Worm (Caenorhabditis elegans) whole organism, late embryonic: ENCODE measurements around the gene C34F11.5.
A peak's percentile ranks its signal among the peaks of the same experiment; 100 is the strongest.

Source experiments
- C08G9.2 ChIP-seq: sonication (generic microtip); optimal IDR thresholded peaks from 2 replicates; lab custom pipeline; 2016; ENCODE audit warnings: mild to moderate bottlenecking, missing genetic modification characterization, moderate library complexity, missing compliant biosample characterization
- K09A11.1 ChIP-seq: sonication (generic microtip); optimal IDR thresholded peaks from 2 replicates; lab custom pipeline; 2017; ENCODE audit warnings: antibody characterized with exemption, mild to moderate bottlenecking, missing genetic modification characterization, missing compliant biosample characterization; ENCODE audit not compliant: insufficient read depth
- ahr-1 ChIP-seq: sonication (generic microtip); optimal IDR thresholded peaks from 2 replicates; lab custom pipeline; 2016; ENCODE audit warnings: missing genetic modification characterization, missing compliant biosample characterization
- ama-1 ChIP-seq: fragments of 150-350 bp; optimal IDR thresholded peaks from 2 replicates; lab custom pipeline; 2014
- ceh-31 ChIP-seq: sonication (generic microtip); optimal IDR thresholded peaks from 2 replicates; lab custom pipeline; 2016; ENCODE audit warnings: missing genetic modification characterization, missing compliant biosample characterization
- ceh-45 ChIP-seq: fragments of 200-800 bp; sonication (Bioruptor generic); IDR thresholded peaks from 2 replicates; pipeline ENCODE4 v1.3.6; 2022; ENCODE audit warnings: missing genetic modification reagents, missing genetic modification characterization, missing compliant biosample characterization
- ceh-48 ChIP-seq: sonication (generic microtip); optimal IDR thresholded peaks from 2 replicates; lab custom pipeline; 2016; ENCODE audit warnings: missing genetic modification characterization, inconsistent platforms, missing compliant biosample characterization
- ceh-9 ChIP-seq: sonication (generic microtip); optimal IDR thresholded peaks from 2 replicates; lab custom pipeline; 2016; ENCODE audit warnings: mild to moderate bottlenecking, missing genetic modification characterization, inconsistent platforms, missing compliant biosample characterization
- dmd-4 ChIP-seq: sonication (generic microtip); optimal IDR thresholded peaks from 2 replicates; lab custom pipeline; 2016; ENCODE audit warnings: borderline replicate concordance, missing genetic modification characterization, missing compliant biosample characterization
- elt-2 ChIP-seq: sonication (generic microtip); optimal IDR thresholded peaks from 2 replicates; lab custom pipeline; 2016; ENCODE audit warnings: missing genetic modification reagents, missing genetic modification characterization, missing compliant biosample characterization
- elt-4 ChIP-seq: sonication (generic microtip); optimal IDR thresholded peaks from 2 replicates; lab custom pipeline; 2016; ENCODE audit warnings: missing genetic modification characterization, missing compliant biosample characterization
- ets-4 ChIP-seq: sonication (generic microtip); optimal IDR thresholded peaks from 2 replicates; lab custom pipeline; 2016; ENCODE audit warnings: missing genetic modification characterization, missing compliant biosample characterization
- eyg-1 ChIP-seq: sonication (generic microtip); optimal IDR thresholded peaks from 2 replicates; lab custom pipeline; 2016; ENCODE audit warnings: missing genotype, missing genetic modification characterization, missing compliant biosample characterization
- fax-1 ChIP-seq: sonication (generic microtip); optimal IDR thresholded peaks from 2 replicates; lab custom pipeline; 2016; ENCODE audit warnings: missing genotype, missing genetic modification characterization, missing compliant biosample characterization
- fkh-6 ChIP-seq: sonication (generic microtip); optimal IDR thresholded peaks from 2 replicates; lab custom pipeline; 2016; ENCODE audit warnings: missing genetic modification characterization, missing compliant biosample characterization
- gmeb-2 ChIP-seq: sonication (generic microtip); optimal IDR thresholded peaks from 2 replicates; lab custom pipeline; 2016; ENCODE audit warnings: missing genetic modification characterization, inconsistent platforms, missing compliant biosample characterization
- hlh-30 ChIP-seq: sonication (generic microtip); optimal IDR thresholded peaks from 2 replicates; lab custom pipeline; 2017; ENCODE audit warnings: antibody characterized with exemption, missing genetic modification characterization, missing compliant biosample characterization; ENCODE audit not compliant: insufficient read depth
- hlh-8 ChIP-seq: sonication (generic microtip); optimal IDR thresholded peaks from 2 replicates; lab custom pipeline; 2016; ENCODE audit warnings: missing genotype, missing genetic modification characterization, missing compliant biosample characterization
- lim-6 ChIP-seq: sonication (generic microtip); optimal IDR thresholded peaks from 2 replicates; lab custom pipeline; 2016; ENCODE audit warnings: missing genetic modification characterization, missing compliant biosample characterization
- lin-11 ChIP-seq: fragments of 200-800 bp; sonication (Bioruptor generic); optimal IDR thresholded peaks from 2 replicates; lab custom pipeline; 2018; ENCODE audit warnings: mild to moderate bottlenecking, missing genetic modification characterization, missing compliant biosample characterization
- madf-2 ChIP-seq: sonication (generic microtip); optimal IDR thresholded peaks from 2 replicates; lab custom pipeline; 2017; ENCODE audit warnings: missing genetic modification characterization, missing compliant biosample characterization
- mec-3 ChIP-seq: sonication (generic microtip); optimal IDR thresholded peaks from 2 replicates; lab custom pipeline; 2016; ENCODE audit warnings: borderline replicate concordance, missing genetic modification characterization, missing compliant biosample characterization
- nfya-1 ChIP-seq: sonication (generic microtip); optimal IDR thresholded peaks from 2 replicates; lab custom pipeline; 2017; ENCODE audit warnings: missing genetic modification characterization, mild to moderate bottlenecking, missing compliant biosample characterization, antibody characterized with exemption, moderate library complexity
- nhr-232 ChIP-seq: sonication (generic microtip); optimal IDR thresholded peaks from 2 replicates; lab custom pipeline; 2016; ENCODE audit warnings: missing genetic modification characterization, missing compliant biosample characterization
- npax-4 ChIP-seq: sonication (generic microtip); optimal IDR thresholded peaks from 2 replicates; lab custom pipeline; 2016; ENCODE audit warnings: missing genetic modification characterization, missing compliant biosample characterization
- pag-3 ChIP-seq: sonication (generic microtip); optimal IDR thresholded peaks from 2 replicates; lab custom pipeline; 2016; ENCODE audit warnings: missing compliant biosample characterization, missing genetic modification characterization, borderline replicate concordance
- pax-1 ChIP-seq: fragments of 150-350 bp; optimal IDR thresholded peaks from 2 replicates; lab custom pipeline; 2014; ENCODE audit warnings: missing biosample characterization, missing genetic modification characterization
- pha-2 ChIP-seq: sonication (generic microtip); optimal IDR thresholded peaks from 2 replicates; lab custom pipeline; 2017; ENCODE audit warnings: mild to moderate bottlenecking, missing genetic modification characterization, missing compliant biosample characterization
- pqm-1 ChIP-seq: sonication (generic microtip); optimal IDR thresholded peaks from 2 replicates; lab custom pipeline; 2016; ENCODE audit warnings: missing genetic modification characterization, missing compliant biosample characterization
- pros-1 ChIP-seq: fragments of 150-350 bp; optimal IDR thresholded peaks from 2 replicates; lab custom pipeline; 2014; ENCODE audit warnings: missing biosample characterization, missing genetic modification reagents, missing genetic modification characterization
- rnt-1 ChIP-seq: sonication (generic microtip); optimal IDR thresholded peaks from 2 replicates; lab custom pipeline; 2016; ENCODE audit warnings: missing genetic modification characterization, missing compliant biosample characterization
- sdc-2 ChIP-seq: sonication (generic microtip); optimal IDR thresholded peaks from 2 replicates; lab custom pipeline; 2016; ENCODE audit warnings: missing genotype, missing genetic modification characterization, missing compliant biosample characterization
- sox-4 ChIP-seq: sonication (generic microtip); optimal IDR thresholded peaks from 2 replicates; lab custom pipeline; 2017; ENCODE audit warnings: mild to moderate bottlenecking, missing genetic modification characterization, inconsistent platforms, missing compliant biosample characterization
- syd-9 ChIP-seq: sonication (generic microtip); optimal IDR thresholded peaks from 2 replicates; lab custom pipeline; 2016; ENCODE audit warnings: mild to moderate bottlenecking, missing genetic modification characterization, moderate library complexity, missing compliant biosample characterization
- tbx-2 ChIP-seq: sonication (generic microtip); optimal IDR thresholded peaks from 2 replicates; lab custom pipeline; 2016; ENCODE audit warnings: missing genetic modification characterization, missing compliant biosample characterization
- tbx-7 ChIP-seq: sonication (generic microtip); optimal IDR thresholded peaks from 2 replicates; lab custom pipeline; 2016; ENCODE audit warnings: missing genotype, missing genetic modification characterization, missing compliant biosample characterization
- unc-55 ChIP-seq: sonication (generic microtip); optimal IDR thresholded peaks from 2 replicates; lab custom pipeline; 2017; ENCODE audit warnings: missing biosample characterization, missing genetic modification reagents, missing genetic modification characterization
- unc-86 ChIP-seq: sonication (generic microtip); optimal IDR thresholded peaks from 2 replicates; lab custom pipeline; 2016; ENCODE audit warnings: missing genetic modification characterization, missing compliant biosample characterization
- zip-5 ChIP-seq: sonication (generic microtip); optimal IDR thresholded peaks from 2 replicates; lab custom pipeline; 2016; ENCODE audit warnings: missing genetic modification characterization, missing compliant biosample characterization

C34F11.5 gene

ce11 chrII:5181497-5181896 lies 14.1 kb upstream of the C34F11.5 start (continued):
- TF ChIP-seq pag-3 (tag; lab: Kevin White, UChicago) = no peak
- peak; percentile 45 for TF ChIP-seq sdc-2
- TF ChIP-seq tbx-2 (tag; lab: Kevin White, UChicago) = peak; percentile 55
- TF ChIP-seq syd-9 (tag; lab: Kevin White, UChicago) = peak; percentile 45
- peak; percentile 15 for TF ChIP-seq madf-2 (tag; lab: Kevin White, UChicago)
- TF ChIP-seq ceh-31 (tag; lab: Kevin White, UChicago) = peak; percentile 88
- no peak for TF ChIP-seq tbx-7 (tag; lab: Kevin White, UChicago)
- TF ChIP-seq mec-3 = no peak
- TF ChIP-seq pax-1 = no peak
- no peak for TF ChIP-seq lim-6 (tag; lab: Kevin White, UChicago)
- no peak for TF ChIP-seq dmd-4 (tag; lab: Kevin White, UChicago)
- peak; percentile 52 for TF ChIP-seq rnt-1
- TF ChIP-seq elt-4 (tag; lab: Kevin White, UChicago) = no peak
- TF ChIP-seq pros-1 (tag; lab: Kevin White, UChicago) = peak; percentile 80
- no peak for TF ChIP-seq nhr-232
- no peak for TF ChIP-seq zip-5 (tag; lab: Kevin White, UChicago)

DNA sequence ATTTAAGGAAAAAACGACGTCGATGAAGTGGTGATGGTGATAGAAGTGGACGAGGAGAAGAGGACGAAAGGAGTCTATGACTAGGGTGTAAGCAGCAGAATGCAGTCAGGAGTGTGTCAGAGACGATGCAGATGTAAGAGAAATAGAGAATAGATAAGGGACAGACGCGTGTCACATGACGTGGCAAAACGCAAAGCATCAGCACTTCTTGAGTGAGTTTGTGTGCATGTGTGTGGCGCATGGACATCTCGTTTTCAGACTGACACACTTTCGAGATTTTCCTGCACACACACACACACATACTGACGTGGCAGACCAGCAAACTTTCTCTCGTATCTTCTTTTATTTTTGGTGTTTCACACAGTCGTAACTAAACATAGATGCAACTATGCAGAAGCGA lies 13.2 kb upstream of the C34F11.5 start:
- TF ChIP-seq eyg-1 (tag; lab: Kevin White, UChicago) (no peak), sdc-2 (no peak), hlh-8 (tag; lab: Kevin White, UChicago) (no peak), elt-2 (peak; percentile 89), unc-55 (GFP tag; lab: Kevin White, UChicago) (peak; percentile 43), ceh-45 (0 out of 2 replicates have a peak, but pooled peaks have one; percentile 31), ceh-48 (tag; lab: Kevin White, UChicago) (no peak), ahr-1 (no peak), pag-3 (tag; lab: Kevin White, UChicago) (no peak), nfya-1 (tag; lab: Kevin White, UChicago) (peak; percentile 14), K09A11.1 (tag; lab: Kevin White, UChicago) (no peak), fkh-6 (no peak), hlh-30 (tag; lab: Kevin White, UChicago) (peak; percentile 89), gmeb-2 (tag; lab: Kevin White, UChicago) (no peak)
- TF ChIP-seq, all 69 proteins: peak for 5

DNA sequence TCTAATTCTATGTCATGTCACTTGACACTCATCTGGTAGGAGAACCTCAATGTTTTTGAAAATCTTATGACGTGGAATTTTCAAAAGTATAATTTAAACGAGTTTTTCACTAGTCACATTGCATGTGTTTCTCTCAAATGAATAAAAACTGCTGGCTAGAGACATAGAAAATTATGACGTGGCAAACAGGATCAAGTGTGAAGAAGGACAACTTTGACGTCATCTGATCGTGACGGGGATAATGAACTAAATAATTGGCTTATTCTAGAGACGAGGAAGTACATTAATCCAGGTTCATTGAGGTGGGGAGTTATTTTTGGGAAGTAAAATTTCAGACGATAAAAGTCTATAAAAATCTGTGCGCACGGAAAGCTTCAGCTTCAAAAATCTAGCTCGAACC lies 12.4 kb upstream of the C34F11.5 start:
- no peak for TF ChIP-seq ama-1 (lab: Kevin White, UChicago)
- TF ChIP-seq ceh-48 (tag; lab: Kevin White, UChicago) = no peak
- no peak for TF ChIP-seq C08G9.2
- no peak for TF ChIP-seq pqm-1
- no peak for TF ChIP-seq pha-2
- no peak for TF ChIP-seq fax-1
- no peak for TF ChIP-seq ceh-9 (tag; lab: Kevin White, UChicago)
- no peak for TF ChIP-seq hlh-30 (tag; lab: Kevin White, UChicago)
- no peak for TF ChIP-seq ets-4 (tag; lab: Kevin White, UChicago)
- TF ChIP-seq gmeb-2 (tag; lab: Kevin White, UChicago) = no peak
- TF ChIP-seq lin-11 (tag; lab: Kevin White, UChicago) = no peak
- TF ChIP-seq zip-5 (tag; lab: Kevin White, UChicago) = no peak
- no peak for TF ChIP-seq npax-4 (tag; lab: Kevin White, UChicago)
- TF ChIP-seq unc-86 (tag; lab: Kevin White, UChicago) = no peak
- TF ChIP-seq sox-4 (tag; lab: Kevin White, UChicago) = no peak
- TF ChIP-seq dmd-4 (tag; lab: Kevin White, UChicago) = no peak
- TF ChIP-seq, all 69 proteins: peak for 0
